Worm (Caenorhabditis elegans) whole organism, midembryonic: Measurements from ENCODE around the gene str-38.
"Not testable (repeated sequence)": the region's sequence is repeated elsewhere in the genome, so short reads cannot be mapped to it uniquely, and the experiment has no call there.

Experiments
- T22C8.4 ChIP-seq: fragments of 200-800 bp; sonication (Bioruptor generic); IDR thresholded peaks from 2 replicates; pipeline ENCODE4 v1.3.6; 2022; ENCODE audit warnings: missing genetic modification characterization, missing compliant biosample characterization
- cog-1 ChIP-seq: sonication (generic microtip); optimal IDR thresholded peaks from 2 replicates; lab custom pipeline; 2016; ENCODE audit warnings: missing genetic modification characterization, missing compliant biosample characterization
- flt-1 ChIP-seq: fragments of 200-800 bp; sonication (Bioruptor generic); IDR thresholded peaks from 2 replicates; pipeline ENCODE4 v1.3.6; 2022; ENCODE audit warnings: missing genetic modification characterization, missing compliant biosample characterization
- klf-2 ChIP-seq: fragments of 200-800 bp; sonication (Bioruptor generic); conservative IDR thresholded peaks from 2 replicates; pipeline ENCODE4 v1.3.6; 2022; ENCODE audit warnings: missing genetic modification reagents, missing genetic modification characterization, missing compliant biosample characterization
- med-1 ChIP-seq: sonication (generic microtip); optimal IDR thresholded peaks from 2 replicates; lab custom pipeline; 2017; ENCODE audit warnings: missing genetic modification characterization, mild to moderate bottlenecking, missing compliant biosample characterization, antibody characterized with exemption, missing genetic modification reagents; ENCODE audit not compliant: insufficient read depth
- ref-1 ChIP-seq: fragments of 200-800 bp; sonication (Bioruptor generic); conservative IDR thresholded peaks from 2 replicates; pipeline ENCODE4 v1.3.6; 2022; ENCODE audit warnings: missing genetic modification reagents, missing genetic modification characterization, missing compliant biosample characterization
- tab-1 ChIP-seq: fragments of 200-800 bp; sonication (Bioruptor generic); IDR thresholded peaks from 2 replicates; pipeline ENCODE4 v1.3.6; 2022; ENCODE audit warnings: missing genetic modification characterization, missing compliant biosample characterization
- ztf-23 ChIP-seq: fragments of 200-800 bp; sonication (Bioruptor generic); IDR thresholded peaks from 2 replicates; pipeline ENCODE4 v1.3.6; 2022; ENCODE audit warnings: missing genetic modification reagents, missing genetic modification characterization, missing compliant biosample characterization
- ztf-29 ChIP-seq: fragments of 200-800 bp; sonication (Bioruptor generic); IDR thresholded peaks from 2 replicates; pipeline ENCODE4 v1.3.6; 2022; ENCODE audit warnings: missing genetic modification reagents, missing genetic modification characterization, missing compliant biosample characterization

DNA sequence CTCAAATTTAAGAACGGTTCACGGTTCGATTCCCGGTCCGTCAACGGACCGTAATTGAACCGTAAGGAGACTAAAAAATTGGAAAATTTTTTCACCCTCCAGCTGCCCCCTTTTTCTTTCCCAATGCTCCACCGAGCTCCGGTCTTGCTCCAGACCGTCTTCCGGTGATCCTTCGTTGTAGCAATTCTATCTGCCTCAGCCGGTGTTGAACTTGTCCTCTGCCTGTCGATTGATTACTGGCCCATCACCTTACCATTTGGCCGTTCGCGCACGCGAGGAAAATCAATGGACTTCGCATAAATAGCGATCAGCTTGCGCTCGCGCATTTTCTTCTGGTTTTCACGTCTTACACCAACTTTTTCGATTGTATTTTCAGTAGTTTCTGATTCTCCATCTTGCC lies 35.3 kb upstream of the str-38 start:
- TF ChIP-seq ztf-23 (GFP tag; lab: Robert Waterston, UW) (0 out of 2 replicates have a peak, but pooled peaks have one; percentile 57), tab-1 (peak; percentile 75), flt-1 (GFP tag; lab: Robert Waterston, UW) (peak; percentile 39; the same call in 1 of the 2 replicates), T22C8.4 (GFP tag; lab: Robert Waterston, UW) (peak; percentile 22; the same call in 1 of the 2 replicates), ref-1 (GFP tag; lab: Robert Waterston, UW) (0 out of 2 replicates have a peak, but pooled peaks have one; percentile 11)
- TF ChIP-seq med-1; klf-2 (GFP tag; lab: Robert Waterston, UW); ztf-29 (GFP tag; lab: Robert Waterston, UW); cog-1 (tag; lab: Kevin White, UChicago): not testable (repeated sequence)
